Fruit fly (Drosophila melanogaster) whole organism, adult: ENCODE data around the gene Ugt303B2.
A peak's percentile ranks its signal among the peaks of the same experiment; 100 is the strongest.

Experiments used
- CG11617 ChIP-seq: fragments of 200-800 bp; sonication (Bioruptor generic); optimal IDR thresholded peaks from 2 replicates; lab custom pipeline; 2017; ENCODE audit warnings: mild to moderate bottlenecking, missing biosample characterization, missing genetic modification reagents, missing genetic modification characterization
- CG12768 ChIP-seq: fragments of 200-800 bp; sonication (Bioruptor generic); optimal IDR thresholded peaks from 2 replicates; lab custom pipeline; 2017; ENCODE audit warnings: missing biosample characterization, missing genetic modification characterization, mild to moderate bottlenecking, moderate library complexity, missing genetic modification reagents
- CG14711 ChIP-seq: fragments of 200-800 bp; sonication (Bioruptor generic); optimal IDR thresholded peaks from 2 replicates; lab custom pipeline; 2018; ENCODE audit warnings: missing biosample characterization, mild to moderate bottlenecking, missing genetic modification characterization, moderate library complexity
- CG1620 ChIP-seq: fragments of 200-800 bp; sonication (Bioruptor generic); optimal IDR thresholded peaks from 2 replicates; lab custom pipeline; 2016; ENCODE audit warnings: missing biosample characterization, missing genetic modification characterization
- CG33017 ChIP-seq: fragments of 200-800 bp; sonication (Bioruptor generic); optimal IDR thresholded peaks from 2 replicates; lab custom pipeline; 2018; ENCODE audit warnings: missing biosample characterization, mild to moderate bottlenecking, missing genetic modification characterization, moderate library complexity
- CG5204 ChIP-seq: fragments of 200-800 bp; sonication (Bioruptor generic); optimal IDR thresholded peaks from 2 replicates; lab custom pipeline; 2016; ENCODE audit warnings: missing biosample characterization, missing genetic modification characterization
- CG7045 ChIP-seq: fragments of 200-800 bp; sonication (Bioruptor generic); optimal IDR thresholded peaks from 2 replicates; lab custom pipeline; 2017; ENCODE audit warnings: missing biosample characterization, mild to moderate bottlenecking, missing genetic modification characterization
- CG7101 ChIP-seq: fragments of 200-800 bp; sonication (Bioruptor generic); optimal IDR thresholded peaks from 2 replicates; lab custom pipeline; 2018; ENCODE audit warnings: missing biosample characterization, mild to moderate bottlenecking, missing genetic modification characterization, moderate library complexity
- Clk ChIP-seq: fragments of 200-800 bp; sonication (Bioruptor generic); optimal IDR thresholded peaks from 2 replicates; lab custom pipeline; 2017; ENCODE audit warnings: missing biosample characterization, missing genetic modification characterization
- Crg-1 ChIP-seq: fragments of 200-800 bp; sonication (Bioruptor generic); optimal IDR thresholded peaks from 2 replicates; lab custom pipeline; 2016; ENCODE audit warnings: missing biosample characterization, missing genetic modification characterization
- Hr96 ChIP-seq: fragments of 200-800 bp; sonication (Bioruptor generic); optimal IDR thresholded peaks from 2 replicates; lab custom pipeline; 2016; ENCODE audit warnings: missing biosample characterization, missing genetic modification characterization
- Mnt ChIP-seq: fragments of 200-800 bp; sonication (Bioruptor generic); optimal IDR thresholded peaks from 2 replicates; lab custom pipeline; 2016; ENCODE audit warnings: missing biosample characterization, mild to moderate bottlenecking, missing genetic modification characterization
- bab1 ChIP-seq: fragments of 200-800 bp; sonication (Bioruptor generic); optimal IDR thresholded peaks from 3 replicates; lab custom pipeline; 2019; ENCODE audit warnings: missing biosample characterization, mild to moderate bottlenecking, missing genetic modification characterization, moderate library complexity
- cic ChIP-seq: fragments of 200-800 bp; sonication (Bioruptor generic); optimal IDR thresholded peaks from 2 replicates; lab custom pipeline; 2017; ENCODE audit warnings: missing biosample characterization, mild to moderate bottlenecking, missing genetic modification characterization, moderate library complexity
- cnc ChIP-seq, 2 experiments: fragments of >200 bp; optimal IDR thresholded peaks; 2 replicates each; lab custom pipeline; 2017
- kay ChIP-seq: fragments of 200-800 bp; sonication (Bioruptor generic); peaks from one replicate; lab custom pipeline; 2016; ENCODE audit warnings: missing biosample characterization, missing genetic modification characterization, borderline replicate concordance
- ovo ChIP-seq: fragments of 200-800 bp; sonication (Bioruptor generic); optimal IDR thresholded peaks from 2 replicates; lab custom pipeline; 2016; ENCODE audit warnings: missing biosample characterization, missing genetic modification characterization
- pad ChIP-seq: fragments of 200-800 bp; sonication (Bioruptor generic); optimal IDR thresholded peaks from 3 replicates; lab custom pipeline; 2017; ENCODE audit warnings: missing biosample characterization, missing genetic modification characterization, mild to moderate bottlenecking, moderate library complexity, missing genetic modification reagents
- tj ChIP-seq: fragments of 200-800 bp; sonication (Bioruptor generic); optimal IDR thresholded peaks from 3 replicates; lab custom pipeline; 2017; ENCODE audit warnings: missing biosample characterization, mild to moderate bottlenecking, missing genetic modification characterization, moderate library complexity
- toe ChIP-seq: fragments of 200-800 bp; sonication (Bioruptor generic); optimal IDR thresholded peaks from 2 replicates; lab custom pipeline; 2016; ENCODE audit warnings: missing biosample characterization, missing genetic modification characterization

The Ugt303B2 gene

dm6 chr3R:23519395-23520101 lies 19.2 kb downstream of the Ugt303B2 start, which contains the start of gene Irk2:
Gene Irk2 (minus strand): TSS chr3R:23519445.
- TF ChIP-seq toe (GFP tag; lab: Kevin White, UChicago) (peak; percentile 19), CG33017 (tag; lab: Kevin White, UChicago) (peak; percentile 4), CG1620 (GFP tag; lab: Kevin White, UChicago) (no peak), CG11617 (GFP tag; lab: Kevin White, UChicago) (peak; percentile 12), Mnt (GFP tag; lab: Kevin White, UChicago) (no peak), tj (GFP tag; lab: Kevin White, UChicago) (no peak), Crg-1 (GFP tag; lab: Kevin White, UChicago) (peak; percentile 47), CG5204 (no peak), pad (GFP tag; lab: Kevin White, UChicago) (no peak), kay (GFP tag; lab: Kevin White, UChicago) (no peak), CG14711 (no peak), CG7101 (tag; lab: Kevin White, UChicago) (peak; percentile 19), Clk (GFP tag; lab: Kevin White, UChicago) (no peak), ovo (GFP tag; lab: Kevin White, UChicago) (peak; percentile 48), bab1 (GFP tag; lab: Kevin White, UChicago) (no peak), CG7045 (no peak), cnc (optimal IDR thresholded peaks at IDR 0.05; lab: Kevin White, UChicago) (no peak), cic (GFP tag; lab: Kevin White, UChicago) (peak; percentile 36), Hr96 (peak; percentile 28), CG12768 (GFP tag; lab: Kevin White, UChicago) (no peak)

DNA sequence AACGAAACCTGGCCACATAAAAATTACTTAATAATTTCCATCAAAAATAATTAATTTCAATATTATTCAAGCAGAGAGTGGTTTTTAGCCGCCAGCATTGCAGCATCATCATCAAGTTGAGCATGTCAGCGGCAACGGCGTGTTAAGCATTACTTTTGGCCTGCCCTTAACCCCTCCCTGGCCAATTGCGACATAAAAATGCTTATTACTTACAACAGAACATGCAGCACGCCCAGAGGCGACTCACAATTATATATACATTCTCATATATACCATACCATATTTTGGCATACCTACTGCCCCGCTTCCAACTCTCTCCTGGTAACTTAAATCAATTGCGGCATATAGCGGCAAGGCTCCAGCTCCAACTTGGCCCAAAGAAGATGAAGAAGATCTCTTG lies 27.4 kb downstream of the Ugt303B2 start:
- TF ChIP-seq CG7101 (tag; lab: Kevin White, UChicago) (no peak), CG5204 (no peak), CG12768 (GFP tag; lab: Kevin White, UChicago) (no peak), tj (GFP tag; lab: Kevin White, UChicago) (no peak), pad (GFP tag; lab: Kevin White, UChicago) (no peak), Hr96 (no peak), Crg-1 (GFP tag; lab: Kevin White, UChicago) (no peak), Mnt (GFP tag; lab: Kevin White, UChicago) (no peak), CG33017 (tag; lab: Kevin White, UChicago) (no peak), bab1 (GFP tag; lab: Kevin White, UChicago) (no peak), CG1620 (GFP tag; lab: Kevin White, UChicago) (no peak), CG14711 (no peak), ovo (GFP tag; lab: Kevin White, UChicago) (no peak), cic (GFP tag; lab: Kevin White, UChicago) (no peak), kay (GFP tag; lab: Kevin White, UChicago) (no peak), toe (GFP tag; lab: Kevin White, UChicago) (no peak), CG11617 (GFP tag; lab: Kevin White, UChicago) (no peak), CG7045 (no peak)

dm6 chr3R:23509408-23509940 lies 29.2 kb downstream of the Ugt303B2 start:
- TF ChIP-seq Hr96: no peak
- TF ChIP-seq Mnt (GFP tag; lab: Kevin White, UChicago): no peak
- TF ChIP-seq pad (GFP tag; lab: Kevin White, UChicago): no peak
- TF ChIP-seq CG33017 (tag; lab: Kevin White, UChicago): no peak
- TF ChIP-seq CG7101 (tag; lab: Kevin White, UChicago): no peak
- no peak for TF ChIP-seq CG14711
- TF ChIP-seq Clk (GFP tag; lab: Kevin White, UChicago): no peak
- no peak for TF ChIP-seq kay (GFP tag; lab: Kevin White, UChicago)

DNA sequence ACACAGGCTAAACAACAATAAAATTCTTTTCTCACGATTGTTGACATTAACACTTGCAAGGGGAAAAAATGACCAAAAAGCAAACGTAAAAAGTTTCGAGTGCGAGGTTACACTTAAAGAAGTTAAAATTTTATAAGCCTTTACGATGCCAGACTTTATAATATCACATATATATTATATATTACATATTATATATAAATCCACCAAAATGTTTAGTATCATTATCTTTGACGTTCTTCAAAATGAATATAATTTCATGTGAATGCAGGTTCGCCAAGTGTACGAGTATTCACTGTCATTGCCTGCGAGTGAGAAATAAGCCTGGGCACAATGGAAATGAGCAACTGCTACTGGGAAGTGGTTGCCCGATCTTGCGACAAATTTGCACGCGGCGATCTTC lies 30.4 kb downstream of the Ugt303B2 start:
- TF ChIP-seq bab1 (GFP tag; lab: Kevin White, UChicago) (no peak), toe (GFP tag; lab: Kevin White, UChicago) (no peak), CG33017 (tag; lab: Kevin White, UChicago) (no peak), CG14711 (no peak), tj (GFP tag; lab: Kevin White, UChicago) (no peak), Mnt (GFP tag; lab: Kevin White, UChicago) (no peak), CG5204 (no peak), Clk (GFP tag; lab: Kevin White, UChicago) (no peak), Crg-1 (GFP tag; lab: Kevin White, UChicago) (no peak), pad (GFP tag; lab: Kevin White, UChicago) (no peak), CG11617 (GFP tag; lab: Kevin White, UChicago) (no peak), CG7045 (no peak), Hr96 (no peak), cic (GFP tag; lab: Kevin White, UChicago) (no peak), CG12768 (GFP tag; lab: Kevin White, UChicago) (no peak), kay (GFP tag; lab: Kevin White, UChicago) (no peak), CG7101 (tag; lab: Kevin White, UChicago) (no peak), cnc (optimal IDR thresholded peaks at IDR 0.05; lab: Kevin White, UChicago) (no peak), CG1620 (GFP tag; lab: Kevin White, UChicago) (no peak), ovo (GFP tag; lab: Kevin White, UChicago) (no peak)

dm6 chr3R:23507376-23507775 lies 31.3 kb downstream of the Ugt303B2 start, which contains the start of gene CG34289:
Gene CG34289 (minus strand): TSS chr3R:23507476.
- TF ChIP-seq CG7045: no peak
- TF ChIP-seq bab1 (GFP tag; lab: Kevin White, UChicago): no peak
- no peak for TF ChIP-seq toe (GFP tag; lab: Kevin White, UChicago)
- TF ChIP-seq Clk (GFP tag; lab: Kevin White, UChicago): no peak
- no peak for TF ChIP-seq tj (GFP tag; lab: Kevin White, UChicago)
- TF ChIP-seq CG1620 (GFP tag; lab: Kevin White, UChicago): no peak
- no peak for TF ChIP-seq Crg-1 (GFP tag; lab: Kevin White, UChicago)
- TF ChIP-seq Hr96: no peak
- TF ChIP-seq CG14711: no peak
- TF ChIP-seq cnc (optimal IDR thresholded peaks at IDR 0.05; lab: Kevin White, UChicago): no peak
- no peak for TF ChIP-seq ovo (GFP tag; lab: Kevin White, UChicago)
- TF ChIP-seq kay (GFP tag; lab: Kevin White, UChicago): no peak
- TF ChIP-seq CG12768 (GFP tag; lab: Kevin White, UChicago): no peak
- no peak for TF ChIP-seq CG11617 (GFP tag; lab: Kevin White, UChicago)
- no peak for TF ChIP-seq Mnt (GFP tag; lab: Kevin White, UChicago)
- TF ChIP-seq CG7101 (tag; lab: Kevin White, UChicago): no peak
- no peak for TF ChIP-seq CG5204
- TF ChIP-seq cic (GFP tag; lab: Kevin White, UChicago): no peak
